Worm (Caenorhabditis elegans): ENCODE data around the gene ZK1248.4.

DNA sequence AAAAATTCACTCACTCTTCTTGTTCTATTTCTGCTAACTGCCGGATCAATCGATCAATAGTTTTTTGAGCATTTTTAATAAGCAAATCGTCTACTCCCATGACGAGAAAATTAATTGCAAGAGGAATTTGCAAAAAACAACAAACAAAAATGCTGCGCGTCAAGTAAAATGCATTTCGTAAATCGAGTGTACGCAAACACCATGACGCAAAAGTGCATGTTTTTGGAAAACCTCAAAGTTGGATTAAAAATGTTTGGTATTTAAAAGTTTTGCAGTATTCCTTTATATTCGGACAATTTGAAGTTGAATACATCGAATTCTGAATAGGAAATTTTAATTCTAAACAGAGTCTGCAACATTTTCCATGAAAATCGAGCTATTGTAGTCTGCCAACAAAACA is 20.8 kb downstream of the ZK1248.4 start, which contains the start of gene ZK1248.19:
- TF ChIP-seq ceh-82 (tag; optimal IDR thresholded peaks at IDR 0.05), result no peak
- TF ChIP-seq lin-15B (tag; optimal IDR thresholded peaks at IDR 0.05), result no peak
- peak; percentile 88 for TF ChIP-seq R02D3.7 (tag; optimal IDR thresholded peaks at IDR 0.05)
- TF ChIP-seq daf-16 (GFP tag; optimal IDR thresholded peaks at IDR 0.05), result no peak
- peak; percentile 24 for TF ChIP-seq daf-16 (tag; optimal IDR thresholded peaks at IDR 0.05)
- TF ChIP-seq aha-1 (tag), result no peak
- no peak for TF ChIP-seq zip-11 (GFP tag; IDR thresholded peaks at IDR 0.05)
- TF ChIP-seq egl-27 (tag; optimal IDR thresholded peaks at IDR 0.05), result no peak
- TF ChIP-seq dpl-1 (GFP tag; optimal IDR thresholded peaks at IDR 0.05), result peak; percentile 12
- no peak for TF ChIP-seq tag-97 (GFP tag; IDR thresholded peaks at IDR 0.05)
- TF ChIP-seq ZK546.5 (tag; optimal IDR thresholded peaks at IDR 0.05), result no peak
- TF ChIP-seq dmd-6 (GFP tag; IDR thresholded peaks at IDR 0.05), result no peak
- no peak for TF ChIP-seq lir-3 (tag; optimal IDR thresholded peaks at IDR 0.05)
